Worm (Caenorhabditis elegans) whole organism, late embryonic: ENCODE data around the gene Y59A8B.26.

Experiments
- dmd-4 ChIP-seq: sonication (generic microtip); optimal IDR thresholded peaks from 2 replicates; lab custom pipeline; 2016; ENCODE audit warnings: borderline replicate concordance, missing genetic modification characterization, missing compliant biosample characterization
- madf-2 ChIP-seq: sonication (generic microtip); optimal IDR thresholded peaks from 2 replicates; lab custom pipeline; 2017; ENCODE audit warnings: missing genetic modification characterization, missing compliant biosample characterization

DNA sequence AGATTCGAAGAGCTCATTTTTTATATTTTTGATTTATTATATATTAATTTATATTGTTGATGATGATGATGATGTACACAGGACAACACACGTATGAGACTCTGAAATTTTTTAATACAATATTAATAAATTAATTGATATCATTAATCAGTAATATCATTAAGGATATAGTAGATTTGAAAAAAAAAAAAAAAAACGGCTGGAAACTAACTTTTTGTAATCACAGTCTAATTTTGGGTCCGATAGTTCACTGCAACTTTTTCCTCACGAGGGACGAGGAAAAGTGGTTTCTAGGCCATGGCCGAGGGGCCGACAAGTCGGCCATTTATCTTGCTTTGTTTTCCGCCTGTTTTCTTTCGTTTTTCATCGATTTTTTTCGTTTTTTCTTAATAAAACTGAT lies 43.9 kb downstream of the Y59A8B.26 start, which contains the start of gene gck-3:
- no peak for TF ChIP-seq madf-2 (tag; lab: Kevin White, UChicago)
- no peak for TF ChIP-seq dmd-4 (tag; lab: Kevin White, UChicago)
